Worm (Caenorhabditis elegans): ENCODE data around the gene lgc-17.

Gene lgc-17

DNA sequence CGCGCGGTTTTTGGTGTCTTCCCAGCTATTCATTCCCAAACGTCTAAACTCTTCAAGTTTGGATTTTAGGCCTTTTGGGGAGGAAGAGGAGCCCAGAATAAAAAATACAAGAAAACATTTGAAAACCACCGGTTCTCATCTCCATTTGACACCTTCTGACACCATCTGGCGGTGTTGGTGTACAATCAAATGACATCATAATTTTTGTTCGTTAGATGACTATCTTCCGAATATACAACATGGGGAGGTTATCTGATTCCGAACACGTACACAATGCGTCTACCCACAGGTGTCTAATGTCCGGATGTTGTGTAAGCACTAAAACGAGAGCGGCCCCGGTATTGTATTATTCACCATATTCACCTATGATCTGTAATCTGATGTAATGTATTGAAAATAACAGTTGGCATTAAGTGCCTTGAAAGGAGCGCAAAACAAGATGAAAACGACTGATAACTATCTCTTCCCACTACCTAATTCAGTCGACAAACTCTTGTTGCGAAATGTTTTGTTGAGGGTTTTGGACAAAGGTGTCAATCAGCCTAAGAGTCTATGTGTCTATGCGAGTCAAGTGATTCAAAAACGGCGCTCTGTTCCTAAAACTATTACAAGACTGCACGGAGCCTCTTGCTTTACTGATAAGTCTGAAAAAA, 51.2 kb downstream of the lgc-17 start:
- TF ChIP-seq lin-32 (GFP tag; optimal IDR thresholded peaks at IDR 0.05), result peak; percentile 59
- no peak for TF ChIP-seq lsy-2 (tag; optimal IDR thresholded peaks at IDR 0.05)
- TF ChIP-seq elt-1 (tag; optimal IDR thresholded peaks at IDR 0.05; ENCODE audit: borderline replicate concordance, insufficient read depth), result peak; percentile 92
- peak; percentile 28 for TF ChIP-seq nhr-2 (tag; optimal IDR thresholded peaks at IDR 0.05)
- no peak for TF ChIP-seq mab-5 (tag; optimal IDR thresholded peaks at IDR 0.05)
- TF ChIP-seq pha-4 (tag; optimal IDR thresholded peaks at IDR 0.05), result no peak
- peak; percentile 18 for TF ChIP-seq unc-62 (GFP tag; optimal IDR thresholded peaks at IDR 0.05)

DNA sequence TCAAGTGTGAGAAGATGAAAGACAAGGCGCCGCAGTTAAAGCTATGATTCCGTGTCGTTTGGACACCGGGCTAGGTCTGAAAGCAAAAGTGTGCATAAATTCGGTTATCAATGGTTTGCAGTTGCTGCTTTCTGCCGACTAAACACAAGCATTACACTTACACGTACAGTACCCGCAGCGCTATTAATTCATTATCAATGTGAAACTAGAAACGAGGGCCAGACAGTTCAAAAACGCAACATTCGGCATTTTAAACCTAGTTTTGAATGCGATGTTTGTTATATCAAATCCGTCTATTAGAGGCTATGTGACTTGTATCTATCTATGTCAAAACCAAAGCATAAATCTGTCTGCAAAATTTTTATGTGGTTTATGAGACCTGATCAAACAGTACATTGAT, 52.6 kb downstream of the lgc-17 start:
- TF ChIP-seq nhr-237 (tag; optimal IDR thresholded peaks at IDR 0.05), result no peak
- TF ChIP-seq mep-1 (tag; optimal IDR thresholded peaks at IDR 0.05), result no peak
- no peak for TF ChIP-seq ztf-11 (tag; optimal IDR thresholded peaks at IDR 0.05)
- TF ChIP-seq M03D4.4 (tag; optimal IDR thresholded peaks at IDR 0.05), result no peak
- TF ChIP-seq sem-2 (GFP tag; optimal IDR thresholded peaks at IDR 0.05), result no peak
- no peak for TF ChIP-seq hlh-1 (tag; optimal IDR thresholded peaks at IDR 0.05)
- no peak for TF ChIP-seq ceh-43 (GFP tag; optimal IDR thresholded peaks at IDR 0.05)

All from whole organism, mixed stage, embryonic.